Worm (Caenorhabditis elegans): ENCODE data around the gene spig-3.

- TF ChIP-seq him-1 (tag; optimal IDR thresholded peaks at IDR 0.05) (no peak), dao-5 (tag; optimal IDR thresholded peaks at IDR 0.05) (no peak), W03F9.2 (tag; optimal IDR thresholded peaks at IDR 0.05) (no peak)
Measured at ce11 chrV:14327776-14328175, 28.3 kb upstream of the spig-3 start, which contains the start of gene F47B8.5.
